Fruit fly (Drosophila melanogaster): Measurements from ENCODE around the gene Pde1c.

dm6 chr2L:11816376-11816775 lies 112.0 kb downstream of the Pde1c start:
- TF ChIP-seq h (optimal IDR thresholded peaks at IDR 0.05) (peak; percentile 47), insv (optimal IDR thresholded peaks at IDR 0.05) (no peak), psq (optimal IDR thresholded peaks at IDR 0.05) (no peak), Sin3A (optimal IDR thresholded peaks at IDR 0.05) (no peak)
